Worm (Caenorhabditis elegans) whole organism, late embryonic: ENCODE measurements around the gene T05B4.10.

Source experiments
- K02D7.2 ChIP-seq: sonication (generic microtip); optimal IDR thresholded peaks from 2 replicates; lab custom pipeline; 2017; ENCODE audit warnings: mild to moderate bottlenecking, missing genetic modification characterization, missing compliant biosample characterization
- ceh-14 ChIP-seq: sonication (generic microtip); optimal IDR thresholded peaks from 2 replicates; lab custom pipeline; 2016; ENCODE audit warnings: missing genotype, missing genetic modification characterization, missing compliant biosample characterization
- ceh-19 ChIP-seq: fragments of 200-800 bp; sonication (Bioruptor generic); optimal IDR thresholded peaks from 2 replicates; lab custom pipeline; 2018; ENCODE audit warnings: mild to moderate bottlenecking, missing genetic modification characterization, missing compliant biosample characterization
- ceh-22 ChIP-seq: sonication (generic microtip); optimal IDR thresholded peaks from 2 replicates; lab custom pipeline; 2017; ENCODE audit warnings: missing biosample characterization, missing genetic modification characterization
- ceh-24 ChIP-seq: sonication (generic microtip); optimal IDR thresholded peaks from 2 replicates; lab custom pipeline; 2016; ENCODE audit warnings: mild to moderate bottlenecking, missing genetic modification characterization, missing compliant biosample characterization
- ceh-30 ChIP-seq: fragments of 150-350 bp; optimal IDR thresholded peaks from 2 replicates; lab custom pipeline; 2014; ENCODE audit warnings: missing biosample characterization, missing genetic modification characterization
- ceh-31 ChIP-seq: sonication (generic microtip); optimal IDR thresholded peaks from 2 replicates; lab custom pipeline; 2016; ENCODE audit warnings: missing genetic modification characterization, missing compliant biosample characterization
- ceh-34 ChIP-seq: sonication (generic microtip); optimal IDR thresholded peaks from 2 replicates; lab custom pipeline; 2016; ENCODE audit warnings: mild to moderate bottlenecking, missing genetic modification characterization, missing compliant biosample characterization
- ceh-45 ChIP-seq: fragments of 200-800 bp; sonication (Bioruptor generic); IDR thresholded peaks from 2 replicates; pipeline ENCODE4 v1.3.6; 2022; ENCODE audit warnings: missing genetic modification reagents, missing genetic modification characterization, missing compliant biosample characterization
- ceh-6 ChIP-seq: fragments of 200-800 bp; sonication (Bioruptor generic); optimal IDR thresholded peaks from 2 replicates; lab custom pipeline; 2018; ENCODE audit warnings: mild to moderate bottlenecking, missing genetic modification characterization, missing compliant biosample characterization
- ceh-9 ChIP-seq: sonication (generic microtip); optimal IDR thresholded peaks from 2 replicates; lab custom pipeline; 2016; ENCODE audit warnings: mild to moderate bottlenecking, missing genetic modification characterization, inconsistent platforms, missing compliant biosample characterization
- ets-4 ChIP-seq: sonication (generic microtip); optimal IDR thresholded peaks from 2 replicates; lab custom pipeline; 2016; ENCODE audit warnings: missing genetic modification characterization, missing compliant biosample characterization
- fkh-6 ChIP-seq: sonication (generic microtip); optimal IDR thresholded peaks from 2 replicates; lab custom pipeline; 2016; ENCODE audit warnings: missing genetic modification characterization, missing compliant biosample characterization
- gmeb-2 ChIP-seq: sonication (generic microtip); optimal IDR thresholded peaks from 2 replicates; lab custom pipeline; 2016; ENCODE audit warnings: missing genetic modification characterization, inconsistent platforms, missing compliant biosample characterization
- hlh-13 ChIP-seq: fragments of 200-800 bp; sonication (Bioruptor generic); optimal IDR thresholded peaks from 2 replicates; lab custom pipeline; 2018; ENCODE audit warnings: mild to moderate bottlenecking, missing genetic modification characterization, missing compliant biosample characterization
- hlh-15 ChIP-seq: sonication (generic microtip); optimal IDR thresholded peaks from 2 replicates; lab custom pipeline; 2016; ENCODE audit warnings: missing genetic modification characterization, missing compliant biosample characterization
- hlh-8 ChIP-seq: sonication (generic microtip); optimal IDR thresholded peaks from 2 replicates; lab custom pipeline; 2016; ENCODE audit warnings: missing genotype, missing genetic modification characterization, missing compliant biosample characterization
- madf-2 ChIP-seq: sonication (generic microtip); optimal IDR thresholded peaks from 2 replicates; lab custom pipeline; 2017; ENCODE audit warnings: missing genetic modification characterization, missing compliant biosample characterization
- nfya-1 ChIP-seq: sonication (generic microtip); optimal IDR thresholded peaks from 2 replicates; lab custom pipeline; 2017; ENCODE audit warnings: missing genetic modification characterization, mild to moderate bottlenecking, missing compliant biosample characterization, antibody characterized with exemption, moderate library complexity
- nhr-11 ChIP-seq: fragments of 150-350 bp; optimal IDR thresholded peaks from 2 replicates; lab custom pipeline; 2014; ENCODE audit warnings: missing biosample characterization, missing genetic modification characterization
- npax-4 ChIP-seq: sonication (generic microtip); optimal IDR thresholded peaks from 2 replicates; lab custom pipeline; 2016; ENCODE audit warnings: missing genetic modification characterization, missing compliant biosample characterization
- pag-3 ChIP-seq: sonication (generic microtip); optimal IDR thresholded peaks from 2 replicates; lab custom pipeline; 2016; ENCODE audit warnings: missing compliant biosample characterization, missing genetic modification characterization, borderline replicate concordance
- pat-9 ChIP-seq: fragments of 200-800 bp; sonication (Bioruptor generic); optimal IDR thresholded peaks from 2 replicates; lab custom pipeline; 2018; ENCODE audit warnings: mild to moderate bottlenecking, missing genetic modification characterization, moderate library complexity, missing compliant biosample characterization
- pqm-1 ChIP-seq: sonication (generic microtip); optimal IDR thresholded peaks from 2 replicates; lab custom pipeline; 2016; ENCODE audit warnings: missing genetic modification characterization, missing compliant biosample characterization
- pros-1 ChIP-seq: fragments of 150-350 bp; optimal IDR thresholded peaks from 2 replicates; lab custom pipeline; 2014; ENCODE audit warnings: missing biosample characterization, missing genetic modification reagents, missing genetic modification characterization
- sdc-2 ChIP-seq: sonication (generic microtip); optimal IDR thresholded peaks from 2 replicates; lab custom pipeline; 2016; ENCODE audit warnings: missing genotype, missing genetic modification characterization, missing compliant biosample characterization
- sox-2 ChIP-seq: fragments of 200-800 bp; sonication (Bioruptor generic); IDR thresholded peaks from 2 replicates; pipeline ENCODE4 v1.3.6; 2022; ENCODE audit warnings: missing genetic modification reagents, missing genetic modification characterization, missing compliant biosample characterization
- unc-42 ChIP-seq: sonication (generic microtip); optimal IDR thresholded peaks from 2 replicates; lab custom pipeline; 2016; ENCODE audit warnings: missing genotype, missing genetic modification characterization, missing compliant biosample characterization
- unc-55 ChIP-seq: sonication (generic microtip); optimal IDR thresholded peaks from 2 replicates; lab custom pipeline; 2017; ENCODE audit warnings: missing biosample characterization, missing genetic modification reagents, missing genetic modification characterization
- ztf-16 ChIP-seq: sonication (generic microtip); optimal IDR thresholded peaks from 2 replicates; lab custom pipeline; 2017; ENCODE audit warnings: missing genetic modification characterization, missing compliant biosample characterization

Gene T05B4.10

ce11 chrV:4094740-4095139, 25.8 kb downstream of the T05B4.10 start, which contains the start of gene nhr-181:
Gene nhr-181, plus strand, starts transcription at chrV:4095040.
- TF ChIP-seq unc-55, result no peak
- no peak for TF ChIP-seq madf-2 (tag; lab: Kevin White, UChicago)
- TF ChIP-seq ceh-24 (tag; lab: Kevin White, UChicago), result no peak
- TF ChIP-seq ceh-31 (tag; lab: Kevin White, UChicago), result no peak
- TF ChIP-seq nhr-11 (tag; lab: Kevin White, UChicago), result no peak
- no peak for TF ChIP-seq nfya-1 (tag; lab: Kevin White, UChicago)

- TF ChIP-seq pros-1 (tag; lab: Kevin White, UChicago) (no peak), ceh-34 (no peak), unc-42 (no peak), sox-2 (GFP tag; lab: Robert Waterston, UW) (no peak)
Observed at ce11 chrV:4082952-4083351, 37.6 kb downstream of the T05B4.10 start, which contains the start of gene F38H12.5. Gene F38H12.5, minus strand, starts transcription at chrV:4083052.

- TF ChIP-seq ceh-22 (tag; lab: Kevin White, UChicago) (no peak), ceh-14 (tag; lab: Kevin White, UChicago) (no peak), ceh-9 (tag; lab: Kevin White, UChicago) (no peak), npax-4 (tag; lab: Kevin White, UChicago) (no peak), sdc-2 (no peak), pqm-1 (tag; lab: Kevin White, UChicago) (no peak), ceh-6 (GFP tag; lab: Kevin White, UChicago) (no peak), ceh-19 (GFP tag; lab: Kevin White, UChicago) (no peak), hlh-8 (tag; lab: Kevin White, UChicago) (no peak), pat-9 (tag; lab: Kevin White, UChicago) (no peak), ceh-30 (tag; lab: Kevin White, UChicago) (no peak), fkh-6 (tag; lab: Kevin White, UChicago) (no peak)
Observed at ce11 chrV:4081283-4081682, 39.2 kb downstream of the T05B4.10 start, which contains the start of gene srh-211. Gene srh-211, minus strand, starts transcription at chrV:4081383.

- TF ChIP-seq sox-2 (GFP tag; lab: Robert Waterston, UW), result no peak
Observed at ce11 chrV:4080546-4080945, 40.0 kb downstream of the T05B4.10 start.

ce11 chrV:4073455-4073854, 47.1 kb downstream of the T05B4.10 start, which contains the start of gene otpl-2:
Gene otpl-2, plus strand, starts transcription at chrV:4073755.
- no peak for TF ChIP-seq ets-4 (tag; lab: Kevin White, UChicago)
- TF ChIP-seq hlh-8 (tag; lab: Kevin White, UChicago), result no peak
- no peak for TF ChIP-seq ceh-45 (GFP tag; lab: Robert Waterston, UW)
- no peak for TF ChIP-seq ceh-31 (tag; lab: Kevin White, UChicago)
- TF ChIP-seq gmeb-2 (tag; lab: Kevin White, UChicago), result no peak
- TF ChIP-seq unc-55, result no peak
- no peak for TF ChIP-seq pqm-1 (tag; lab: Kevin White, UChicago)
- no peak for TF ChIP-seq hlh-13 (GFP tag; lab: Kevin White, UChicago)
- TF ChIP-seq hlh-15 (tag; lab: Kevin White, UChicago), result no peak
- TF ChIP-seq K02D7.2 (tag; lab: Kevin White, UChicago), result no peak
- TF ChIP-seq pag-3, result no peak
- TF ChIP-seq ztf-16 (tag; lab: Kevin White, UChicago), result no peak
